Worm (Caenorhabditis elegans): ENCODE results near the gene C01G10.14.

Gene C01G10.14

DNA sequence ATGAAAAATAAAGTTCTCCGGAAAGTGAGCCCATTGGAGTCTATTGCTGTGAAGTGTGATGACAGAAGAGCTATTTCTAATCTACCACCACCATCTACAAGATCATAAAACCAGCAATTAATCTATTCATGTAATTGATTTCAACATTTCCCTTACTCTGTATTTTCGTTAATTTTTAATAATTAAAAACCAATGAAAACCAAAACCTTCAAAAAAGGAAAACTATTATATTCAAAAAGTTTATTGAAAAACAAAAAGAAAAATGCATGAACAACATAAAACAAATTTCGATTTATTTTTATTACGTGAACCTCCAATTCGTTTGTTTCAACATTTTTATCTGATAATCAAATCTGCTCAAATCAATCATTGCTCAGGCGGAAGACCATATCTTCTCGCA, 6.3 kb downstream of the C01G10.14 start, which contains the start of gene C01G10.1:
TSS of gene C01G10.1 (plus strand) at position 301 of the 400 bp plus-strand sequence.
- TF ChIP-seq ref-2 (tag; optimal IDR thresholded peaks at IDR 0.05) (no peak), unc-86 (tag; optimal IDR thresholded peaks at IDR 0.05) (no peak), fkh-6 (tag; optimal IDR thresholded peaks at IDR 0.05) (no peak), dmd-4 (tag; optimal IDR thresholded peaks at IDR 0.05; ENCODE audit: borderline replicate concordance) (no peak), ceh-24 (tag; optimal IDR thresholded peaks at IDR 0.05) (no peak), eyg-1 (tag; optimal IDR thresholded peaks at IDR 0.05) (no peak), F13H6.1 (tag; optimal IDR thresholded peaks at IDR 0.05) (no peak)

DNA sequence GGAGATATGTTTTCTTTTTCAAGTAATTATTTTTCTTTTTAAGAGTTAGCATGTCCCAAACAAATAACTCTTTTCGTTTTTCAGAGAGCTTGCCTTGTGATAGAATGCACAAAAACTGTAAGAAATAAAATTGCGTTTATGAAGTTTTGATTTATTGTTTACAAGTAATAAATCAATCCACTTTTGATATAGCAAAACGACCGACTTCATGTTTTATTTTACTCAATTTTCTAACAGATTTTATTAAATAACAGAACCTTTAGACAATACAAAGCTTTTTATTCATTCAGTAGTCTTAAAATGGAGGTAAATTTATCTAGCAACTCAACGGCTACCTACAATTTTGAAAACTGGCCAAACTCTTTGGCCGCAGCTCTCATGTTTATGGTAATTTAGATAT, 11.0 kb downstream of the C01G10.14 start, which contains the start of gene srx-78:
TSS of gene srx-78 (plus strand) at position 301 of the 400 bp plus-strand sequence.
- TF ChIP-seq ceh-34 (tag; optimal IDR thresholded peaks at IDR 0.05) (no peak), nhr-11 (tag; optimal IDR thresholded peaks at IDR 0.05) (no peak), pqm-1 (tag; optimal IDR thresholded peaks at IDR 0.05) (no peak), sox-4 (tag; optimal IDR thresholded peaks at IDR 0.05) (no peak), hlh-13 (GFP tag; optimal IDR thresholded peaks at IDR 0.05) (no peak), lin-11 (tag; optimal IDR thresholded peaks at IDR 0.05) (no peak), ztf-16 (tag; optimal IDR thresholded peaks at IDR 0.05) (no peak), ceh-22 (tag; optimal IDR thresholded peaks at IDR 0.05) (no peak), ceh-30 (tag; optimal IDR thresholded peaks at IDR 0.05) (no peak), pha-2 (tag; optimal IDR thresholded peaks at IDR 0.05) (no peak), hlh-6 (tag; optimal IDR thresholded peaks at IDR 0.05) (no peak), nhr-232 (tag; optimal IDR thresholded peaks at IDR 0.05) (no peak), sox-2 (GFP tag; IDR thresholded peaks at IDR 0.05) (no peak), pros-1 (tag; optimal IDR thresholded peaks at IDR 0.05) (no peak), unc-3 (GFP tag; conservative IDR thresholded peaks at IDR 0.05) (no peak), unc-3 (tag; optimal IDR thresholded peaks at IDR 0.05) (no peak)

DNA sequence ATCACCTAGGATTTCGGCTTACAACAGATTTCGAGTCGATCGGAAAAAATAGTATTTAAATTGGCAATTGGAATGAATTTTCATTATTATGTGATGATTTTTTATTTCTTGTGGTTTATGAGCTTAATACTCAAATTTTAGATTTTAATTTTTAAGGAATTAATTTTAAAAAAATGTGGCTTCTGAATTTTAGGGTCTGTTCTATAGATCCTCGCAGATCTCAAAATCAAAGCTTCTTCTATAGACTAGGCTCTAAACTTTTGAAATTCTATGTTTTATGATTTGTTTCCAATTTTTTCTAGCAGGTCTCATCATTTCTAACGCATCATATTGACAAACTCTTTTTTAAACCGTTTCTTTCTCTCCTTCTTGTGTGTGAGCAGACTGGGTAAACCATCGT, 13.1 kb downstream of the C01G10.14 start, which contains the start of gene txt-12:
TSS of gene txt-12 (plus strand) at position 301 of the 400 bp plus-strand sequence.
- no peak for TF ChIP-seq pha-2 (tag; optimal IDR thresholded peaks at IDR 0.05)
- no peak for TF ChIP-seq ets-4 (tag; optimal IDR thresholded peaks at IDR 0.05)
- no peak for TF ChIP-seq sox-4 (tag; optimal IDR thresholded peaks at IDR 0.05)
- TF ChIP-seq zip-5 (tag; optimal IDR thresholded peaks at IDR 0.05) = no peak
- no peak for TF ChIP-seq T23F11.4 (GFP tag; optimal IDR thresholded peaks at IDR 0.05)
- no peak for TF ChIP-seq hlh-6 (tag; optimal IDR thresholded peaks at IDR 0.05)
- TF ChIP-seq pax-1 (tag; optimal IDR thresholded peaks at IDR 0.05) = no peak
- TF ChIP-seq unc-55 (GFP tag; optimal IDR thresholded peaks at IDR 0.05) = no peak
- TF ChIP-seq syd-9 (tag; optimal IDR thresholded peaks at IDR 0.05) = no peak
- TF ChIP-seq C38D4.7 (GFP tag; optimal IDR thresholded peaks at IDR 0.05) = no peak
- no peak for TF ChIP-seq hlh-8 (tag; optimal IDR thresholded peaks at IDR 0.05)
- no peak for TF ChIP-seq unc-86 (tag; optimal IDR thresholded peaks at IDR 0.05)
- TF ChIP-seq unc-42 (tag; optimal IDR thresholded peaks at IDR 0.05) = no peak
- TF ChIP-seq ceh-48 (tag; optimal IDR thresholded peaks at IDR 0.05) = no peak
- no peak for TF ChIP-seq madf-2 (tag; optimal IDR thresholded peaks at IDR 0.05)
- no peak for TF ChIP-seq Y22D7AL.16 (tag; optimal IDR thresholded peaks at IDR 0.05)

DNA sequence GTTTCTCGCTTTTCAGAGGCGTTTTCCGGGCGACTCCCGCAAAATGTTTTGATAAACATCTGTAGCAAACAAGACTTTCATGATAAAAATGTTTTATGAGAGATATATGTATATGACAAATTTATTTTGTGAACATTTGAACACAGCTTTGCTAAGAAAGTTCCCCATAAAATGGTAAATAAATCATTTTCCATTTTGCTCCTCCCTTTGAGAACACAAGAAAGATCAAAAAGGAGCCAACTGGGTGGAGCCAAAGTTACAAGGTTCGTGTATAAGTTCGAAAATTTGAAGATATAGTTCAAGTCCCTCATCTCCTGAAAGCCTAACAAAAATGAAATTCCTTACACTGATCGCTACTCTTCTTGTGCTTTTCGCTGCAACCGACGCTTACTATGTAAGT, 15.3 kb downstream of the C01G10.14 start, which contains the start of gene C01G10.17:
TSS of gene C01G10.17 (plus strand) at position 301 of the 400 bp plus-strand sequence.
- TF ChIP-seq odd-2 (tag; optimal IDR thresholded peaks at IDR 0.05) = no peak
- no peak for TF ChIP-seq nfya-1 (tag; optimal IDR thresholded peaks at IDR 0.05)
- no peak for TF ChIP-seq ztf-16 (tag; optimal IDR thresholded peaks at IDR 0.05)
- TF ChIP-seq ceh-6 (GFP tag; optimal IDR thresholded peaks at IDR 0.05) = no peak
- TF ChIP-seq ceh-45 (GFP tag; IDR thresholded peaks at IDR 0.05) = no peak
